Fruit fly (Drosophila melanogaster): ENCODE results near the gene CG43707.

The CG43707 gene

DNA sequence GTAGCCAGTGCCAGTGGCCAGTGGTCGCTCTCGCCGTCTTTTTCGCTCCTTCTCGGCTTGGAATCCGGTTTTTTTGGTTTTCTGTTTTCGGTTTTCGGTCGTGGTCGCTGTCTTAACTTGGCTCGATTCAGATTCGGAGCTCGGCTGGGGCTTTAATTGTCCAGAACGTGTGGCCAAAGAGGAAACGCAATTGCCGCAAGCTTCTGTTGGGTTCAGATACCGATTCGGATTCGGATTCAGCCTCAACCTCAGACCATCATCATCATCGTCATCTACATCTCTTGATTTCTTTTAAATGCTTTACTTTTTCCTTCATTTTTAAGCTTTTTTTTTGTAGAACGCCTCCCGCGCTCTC is 16.5 kb downstream of the CG43707 start:
- TF ChIP-seq Vsx2 (GFP tag; optimal IDR thresholded peaks at IDR 0.05; ENCODE audit: partially characterized antibody): peak; percentile 58
- peak; percentile 53 for TF ChIP-seq Dif (GFP tag; optimal IDR thresholded peaks at IDR 0.05; ENCODE audit: partially characterized antibody)
- peak; percentile 27 for TF ChIP-seq CrebA (GFP tag; optimal IDR thresholded peaks at IDR 0.05; ENCODE audit: borderline replicate concordance)
- TF ChIP-seq psq (GFP tag; optimal IDR thresholded peaks at IDR 0.05): peak; percentile 8
- no peak for TF ChIP-seq foxo (GFP tag; optimal IDR thresholded peaks at IDR 0.05)
- no peak for TF ChIP-seq Mio (GFP tag; optimal IDR thresholded peaks at IDR 0.05)

DNA sequence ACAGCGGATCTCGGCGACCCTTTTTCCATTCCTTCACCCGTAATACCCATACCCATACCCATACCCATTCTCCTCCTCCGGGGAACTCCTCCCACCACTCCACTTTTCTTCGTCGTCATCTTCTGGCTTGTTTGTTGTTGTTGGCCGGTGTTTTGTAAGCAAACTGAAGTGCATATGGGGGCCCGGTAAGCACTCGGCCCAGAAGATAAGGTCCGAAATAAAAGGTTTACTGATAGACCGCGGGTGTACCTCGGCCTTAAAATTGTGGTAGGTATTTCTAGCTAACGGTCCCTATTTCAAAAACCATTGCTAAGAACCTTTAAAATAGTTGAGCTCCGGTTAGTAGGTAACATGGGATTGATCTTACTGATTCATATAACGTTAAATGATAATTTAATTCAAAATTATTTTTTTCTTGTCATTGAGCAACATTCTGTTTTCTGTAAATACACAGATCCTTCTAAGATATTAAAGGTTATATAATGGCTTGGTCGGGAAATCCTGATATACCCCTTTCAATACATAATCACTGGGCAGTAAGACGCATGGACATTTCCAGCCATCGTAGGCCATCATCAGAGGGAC is 18.8 kb downstream of the CG43707 start:
- TF ChIP-seq dmrt93B (GFP tag; optimal IDR thresholded peaks at IDR 0.05) (peak; percentile 24), CG32264 (GFP tag; optimal IDR thresholded peaks at IDR 0.05) (no peak), usp (GFP tag; optimal IDR thresholded peaks at IDR 0.05) (no peak), rgr (GFP tag; optimal IDR thresholded peaks at IDR 0.05) (peak; percentile 7), Mio (GFP tag; optimal IDR thresholded peaks at IDR 0.05) (no peak), h (GFP tag; optimal IDR thresholded peaks at IDR 0.05) (peak; percentile 68), Myc (optimal IDR thresholded peaks at IDR 0.05) (no peak), fru (GFP tag; optimal IDR thresholded peaks at IDR 0.05) (peak; percentile 67), ey (GFP tag; optimal IDR thresholded peaks at IDR 0.05) (peak; percentile 41), Abd-B (GFP tag; optimal IDR thresholded peaks at IDR 0.05) (no peak), psq (GFP tag; optimal IDR thresholded peaks at IDR 0.05) (peak; percentile 14), HLH106 (tag; optimal IDR thresholded peaks at IDR 0.05) (peak; percentile 19), dl (GFP tag; optimal IDR thresholded peaks at IDR 0.05; ENCODE audit: insufficient read depth in 1 of 2, partially characterized antibody in 2 of 2) (no peak), lola (GFP tag; optimal IDR thresholded peaks at IDR 0.05) (no peak), Dfd (GFP tag; optimal IDR thresholded peaks at IDR 0.05) (no peak), jim (GFP tag; optimal IDR thresholded peaks at IDR 0.05) (no peak), sv (GFP tag; optimal IDR thresholded peaks at IDR 0.05) (no peak), sage (GFP tag; optimal IDR thresholded peaks at IDR 0.05) (no peak), dsf (GFP tag; optimal IDR thresholded peaks at IDR 0.05; ENCODE audit: borderline replicate concordance) (no peak), br (GFP tag; optimal IDR thresholded peaks at IDR 0.05) (peak; percentile 65), Hnf4 (GFP tag; optimal IDR thresholded peaks at IDR 0.05) (no peak), OdsH (GFP tag; optimal IDR thresholded peaks at IDR 0.05) (peak; percentile 22), Rel (GFP tag; optimal IDR thresholded peaks at IDR 0.05) (no peak), Rel (tag; optimal IDR thresholded peaks at IDR 0.05) (peak; percentile 41), foxo (GFP tag; optimal IDR thresholded peaks at IDR 0.05) (peak in 1 of 2 experiments; percentile 60), brk (GFP tag; optimal IDR thresholded peaks at IDR 0.05) (no peak), Dif (GFP tag; optimal IDR thresholded peaks at IDR 0.05; ENCODE audit: partially characterized antibody) (no peak), woc (GFP tag; optimal IDR thresholded peaks at IDR 0.05) (peak; percentile 43)

- TF ChIP-seq Rel (GFP tag; optimal IDR thresholded peaks at IDR 0.05) (no peak), Rel (tag; optimal IDR thresholded peaks at IDR 0.05) (peak; percentile 80), psq (GFP tag; optimal IDR thresholded peaks at IDR 0.05) (peak; percentile 87), N (GFP tag; optimal IDR thresholded peaks at IDR 0.05) (no peak), sv (GFP tag; optimal IDR thresholded peaks at IDR 0.05) (peak; percentile 63), Vsx2 (GFP tag; optimal IDR thresholded peaks at IDR 0.05; ENCODE audit: partially characterized antibody) (no peak), Hnf4 (GFP tag; optimal IDR thresholded peaks at IDR 0.05) (peak; percentile 60), GATAd (GFP tag; optimal IDR thresholded peaks at IDR 0.05) (no peak), lola (GFP tag; optimal IDR thresholded peaks at IDR 0.05) (no peak), sage (GFP tag; optimal IDR thresholded peaks at IDR 0.05) (peak; percentile 38), Hr78 (GFP tag; optimal IDR thresholded peaks at IDR 0.05) (no peak), usp (GFP tag; optimal IDR thresholded peaks at IDR 0.05) (no peak), HLH106 (tag; optimal IDR thresholded peaks at IDR 0.05) (peak; percentile 94), OdsH (GFP tag; optimal IDR thresholded peaks at IDR 0.05) (peak; percentile 88), Mio (GFP tag; optimal IDR thresholded peaks at IDR 0.05) (no peak), ey (GFP tag; optimal IDR thresholded peaks at IDR 0.05) (peak; percentile 50), woc (GFP tag; optimal IDR thresholded peaks at IDR 0.05) (peak; percentile 17), pan (optimal IDR thresholded peaks at IDR 0.05) (no peak), fru (GFP tag; optimal IDR thresholded peaks at IDR 0.05) (peak; percentile 85), Abd-B (GFP tag; optimal IDR thresholded peaks at IDR 0.05) (no peak), foxo (GFP tag; optimal IDR thresholded peaks at IDR 0.05) (peak in 1 of 2 experiments; percentile 91), dsf (GFP tag; optimal IDR thresholded peaks at IDR 0.05; ENCODE audit: borderline replicate concordance) (peak; percentile 54), Myc (optimal IDR thresholded peaks at IDR 0.05) (no peak), Dfd (GFP tag; optimal IDR thresholded peaks at IDR 0.05) (no peak), h (GFP tag; optimal IDR thresholded peaks at IDR 0.05) (peak; percentile 77), Dif (GFP tag; optimal IDR thresholded peaks at IDR 0.05; ENCODE audit: partially characterized antibody) (no peak), tai (GFP tag; optimal IDR thresholded peaks at IDR 0.05) (peak; percentile 58), Sp1 (GFP tag; optimal IDR thresholded peaks at IDR 0.05) (peak; percentile 96), Jra (GFP tag; optimal IDR thresholded peaks at IDR 0.05) (no peak), CrebA (GFP tag; optimal IDR thresholded peaks at IDR 0.05; ENCODE audit: borderline replicate concordance) (no peak), rgr (GFP tag; optimal IDR thresholded peaks at IDR 0.05) (peak; percentile 83), dl (GFP tag; optimal IDR thresholded peaks at IDR 0.05; ENCODE audit: insufficient read depth in 1 of 2, partially characterized antibody in 2 of 2) (no peak), CG32264 (GFP tag; optimal IDR thresholded peaks at IDR 0.05) (no peak), Hr83 (GFP tag; optimal IDR thresholded peaks at IDR 0.05; ENCODE audit: poor library complexity, severe bottlenecking) (peak; percentile 73), brk (GFP tag; optimal IDR thresholded peaks at IDR 0.05) (peak; percentile 84), br (GFP tag; optimal IDR thresholded peaks at IDR 0.05) (peak; percentile 35), jim (GFP tag; optimal IDR thresholded peaks at IDR 0.05) (no peak), CG9705 (GFP tag; optimal IDR thresholded peaks at IDR 0.05) (peak; percentile 73), dmrt93B (GFP tag; optimal IDR thresholded peaks at IDR 0.05) (peak; percentile 64)
Measured at dm6 chr2L:3776614-3777196, 19.6 kb downstream of the CG43707 start.
